Worm (Caenorhabditis elegans) whole organism, L2 larva: ENCODE data around the gene F49C12.4.
A peak's percentile ranks its signal among the peaks of the same experiment; 100 is the strongest.

ENCODE experiments used
- C34F6.9 ChIP-seq: fragments of 150-350 bp; optimal IDR thresholded peaks from 2 replicates; lab custom pipeline; 2014; ENCODE audit warnings: missing biosample characterization, missing genetic modification characterization
- F13H6.1 ChIP-seq: sonication (generic microtip); optimal IDR thresholded peaks from 2 replicates; lab custom pipeline; 2016; ENCODE audit warnings: missing genetic modification characterization, missing compliant biosample characterization
- R02D3.7 ChIP-seq: fragments of 150-350 bp; optimal IDR thresholded peaks from 2 replicates; lab custom pipeline; 2014; ENCODE audit warnings: missing biosample characterization, missing genetic modification characterization
- Y55F3AM.14 ChIP-seq: fragments of 200-800 bp; sonication (Bioruptor generic); optimal IDR thresholded peaks from 2 replicates; lab custom pipeline; 2018; ENCODE audit warnings: mild to moderate bottlenecking, missing genetic modification characterization, missing compliant biosample characterization
- ZK546.5 ChIP-seq: sonication (generic microtip); optimal IDR thresholded peaks from 2 replicates; lab custom pipeline; 2017; ENCODE audit warnings: missing biosample characterization, missing genetic modification characterization
- aly-2 ChIP-seq: fragments of 150-350 bp; optimal IDR thresholded peaks from 2 replicates; lab custom pipeline; 2014; ENCODE audit warnings: missing biosample characterization, missing genetic modification characterization
- ama-1 ChIP-seq: fragments of 150-350 bp; optimal IDR thresholded peaks from 2 replicates; lab custom pipeline; 2018; ENCODE audit warnings: inconsistent platforms
- ceh-82 ChIP-seq: fragments of 150-350 bp; optimal IDR thresholded peaks from 2 replicates; lab custom pipeline; 2014; ENCODE audit warnings: missing biosample characterization, missing genetic modification characterization
- crh-2 ChIP-seq: sonication (generic microtip); optimal IDR thresholded peaks from 2 replicates; lab custom pipeline; 2017; ENCODE audit warnings: missing biosample characterization, missing genetic modification characterization
- dmd-4 ChIP-seq: sonication (generic microtip); optimal IDR thresholded peaks from 2 replicates; lab custom pipeline; 2017; ENCODE audit warnings: missing biosample characterization, missing genetic modification characterization
- elt-1 ChIP-seq: fragments of 150-350 bp; optimal IDR thresholded peaks from 2 replicates; lab custom pipeline; 2014; ENCODE audit warnings: missing biosample characterization, missing genetic modification characterization
- fos-1 ChIP-seq: fragments of 150-350 bp; optimal IDR thresholded peaks from 2 replicates; lab custom pipeline; 2014; ENCODE audit warnings: missing biosample characterization, missing genetic modification characterization
- gmeb-1 ChIP-seq: fragments of 150-350 bp; optimal IDR thresholded peaks from 2 replicates; lab custom pipeline; 2014; ENCODE audit warnings: missing biosample characterization, missing genetic modification characterization
- lin-11 ChIP-seq: fragments of 150-350 bp; sonication (generic microtip); optimal IDR thresholded peaks from 2 replicates; lab custom pipeline; 2014; ENCODE audit warnings: missing biosample characterization, missing genetic modification characterization, inconsistent platforms, mixed read lengths
- lin-13 ChIP-seq: fragments of 150-350 bp; optimal IDR thresholded peaks from 2 replicates; lab custom pipeline; 2014; ENCODE audit warnings: missing biosample characterization, missing genetic modification reagents, missing genetic modification characterization
- lin-39 ChIP-seq: fragments of 150-350 bp; optimal IDR thresholded peaks from 2 replicates; lab custom pipeline; 2014; ENCODE audit warnings: missing biosample characterization, missing genetic modification reagents, missing genetic modification characterization
- lsy-2 ChIP-seq, 2 experiments: fragments of 150-350 bp in 1 of 2; sonication (generic microtip) in 1 of 2; optimal IDR thresholded peaks; 2 replicates each; lab custom pipeline; 2014 to 2017; ENCODE audit warnings: missing biosample characterization in 2 of 2, missing genetic modification characterization in 2 of 2
- mbf-1 ChIP-seq: sonication (generic microtip); optimal IDR thresholded peaks from 2 replicates; lab custom pipeline; 2017; ENCODE audit warnings: missing biosample characterization, missing genetic modification characterization
- mdl-1 ChIP-seq, 2 experiments: fragments of 150-350 bp in 1 of 2; sonication (generic microtip) in 1 of 2; optimal IDR thresholded peaks; 2 replicates each; lab custom pipeline; 2017; ENCODE audit warnings: missing biosample characterization in 2 of 2, missing genetic modification characterization in 2 of 2
- nhr-11 ChIP-seq: fragments of 150-350 bp; optimal IDR thresholded peaks from 2 replicates; lab custom pipeline; 2014; ENCODE audit warnings: missing biosample characterization, missing genetic modification characterization
- nhr-129 ChIP-seq: fragments of 150-350 bp; optimal IDR thresholded peaks from 2 replicates; lab custom pipeline; 2014; ENCODE audit warnings: missing biosample characterization, missing genetic modification characterization
- nhr-21 ChIP-seq: fragments of 150-350 bp; optimal IDR thresholded peaks from 2 replicates; lab custom pipeline; 2014; ENCODE audit warnings: missing biosample characterization, missing genetic modification characterization
- nhr-23 ChIP-seq: fragments of 150-350 bp; optimal IDR thresholded peaks from 2 replicates; lab custom pipeline; 2014; ENCODE audit warnings: missing biosample characterization, missing genetic modification reagents, missing genetic modification characterization
- nhr-237 ChIP-seq: fragments of 150-350 bp; optimal IDR thresholded peaks from 2 replicates; lab custom pipeline; 2014; ENCODE audit warnings: missing biosample characterization, missing genetic modification characterization
- nhr-6 ChIP-seq: fragments of 150-350 bp; optimal IDR thresholded peaks from 2 replicates; lab custom pipeline; 2014; ENCODE audit warnings: missing biosample characterization, missing genetic modification characterization
- nhr-77 ChIP-seq: fragments of 150-350 bp; optimal IDR thresholded peaks from 2 replicates; lab custom pipeline; 2014; ENCODE audit warnings: missing biosample characterization, missing genetic modification characterization
- peb-1 ChIP-seq: fragments of 150-350 bp; optimal IDR thresholded peaks from 2 replicates; lab custom pipeline; 2014; ENCODE audit warnings: missing biosample characterization, missing genetic modification characterization
- sem-4 ChIP-seq: fragments of 150-350 bp; optimal IDR thresholded peaks from 2 replicates; lab custom pipeline; 2014; ENCODE audit warnings: missing biosample characterization, missing genetic modification reagents, missing genetic modification characterization
- skn-1 ChIP-seq: sonication (generic microtip); optimal IDR thresholded peaks from 2 replicates; lab custom pipeline; 2017; ENCODE audit warnings: missing biosample characterization, missing genetic modification characterization
- sma-3 ChIP-seq: sonication (generic microtip); optimal IDR thresholded peaks from 2 replicates; lab custom pipeline; 2016; ENCODE audit warnings: missing genetic modification reagents, missing genetic modification characterization, missing compliant biosample characterization
- sma-9 ChIP-seq, 2 experiments: fragments of 150-350 bp in 1 of 2; sonication (generic microtip) in 1 of 2; optimal IDR thresholded peaks; 2 replicates each; lab custom pipeline; 2014 to 2016; ENCODE audit warnings: missing genetic modification characterization in 2 of 2, mild to moderate bottlenecking in 1 of 2, missing biosample characterization in 1 of 2, missing compliant biosample characterization in 1 of 2, missing genetic modification reagents in 1 of 2, moderate library complexity in 1 of 2
- unc-55 ChIP-seq: fragments of 150-350 bp; sonication (generic microtip); optimal IDR thresholded peaks from 3 replicates; lab custom pipeline; 2014; ENCODE audit warnings: missing biosample characterization, missing genetic modification reagents, missing genetic modification characterization
- unc-62 ChIP-seq: fragments of 150-350 bp; optimal IDR thresholded peaks from 2 replicates; lab custom pipeline; 2014; ENCODE audit warnings: missing biosample characterization, missing genetic modification reagents, missing genetic modification characterization
- zag-1 ChIP-seq: fragments of 150-350 bp; optimal IDR thresholded peaks from 2 replicates; lab custom pipeline; 2014; ENCODE audit warnings: missing biosample characterization, missing genetic modification characterization
- ztf-1 ChIP-seq: fragments of 200-800 bp; sonication (Bioruptor generic); conservative IDR thresholded peaks from 2 replicates; pipeline ENCODE4 v1.3.6; 2022; ENCODE audit warnings: missing genetic modification characterization, missing compliant biosample characterization
- ztf-11 ChIP-seq: sonication (generic microtip); optimal IDR thresholded peaks from 2 replicates; lab custom pipeline; 2017; ENCODE audit warnings: missing biosample characterization, missing genetic modification characterization
- ztf-4 ChIP-seq: fragments of 150-350 bp; optimal IDR thresholded peaks from 2 replicates; lab custom pipeline; 2014; ENCODE audit warnings: missing biosample characterization, missing genetic modification characterization

Gene F49C12.4

DNA sequence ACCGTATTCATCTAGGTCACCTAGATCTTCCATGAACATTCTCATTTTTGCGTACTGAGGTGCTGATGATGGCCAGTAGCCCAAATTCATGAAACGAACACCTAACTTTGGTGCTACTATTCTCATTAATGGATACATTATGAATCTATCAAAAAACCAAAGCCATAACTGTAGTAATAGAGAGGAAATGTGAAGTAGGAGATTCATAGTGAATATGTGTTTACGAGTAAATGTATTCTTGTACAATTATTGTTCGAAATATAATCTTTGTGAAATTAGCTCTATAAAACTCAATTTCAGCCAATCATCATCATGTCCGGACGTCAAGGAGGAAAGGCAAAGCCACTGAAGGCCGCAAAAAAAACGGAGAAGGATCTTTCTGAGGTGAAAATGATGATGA, 15.2 kb upstream of the F49C12.4 start, which contains the start of the genes F49C12.11 and nemt-1:
Gene F49C12.11 (plus strand): TSS at position 301 of the 400 bp plus-strand sequence.
Gene nemt-1 (minus strand): TSS at position 360 of the 400 bp plus-strand sequence.
- no peak for TF ChIP-seq C34F6.9 (tag; lab: Kevin White, UChicago)
- no peak for TF ChIP-seq Y55F3AM.14 (GFP tag; lab: Kevin White, UChicago)
- no peak for TF ChIP-seq lin-11
- no peak for TF ChIP-seq gmeb-1 (tag; lab: Kevin White, UChicago)
- no peak for TF ChIP-seq ztf-1 (GFP tag; lab: Robert Waterston, UW)
- TF ChIP-seq fos-1 (tag; lab: Kevin White, UChicago): no peak
- TF ChIP-seq skn-1 (tag; lab: Kevin White, UChicago): no peak
- no peak for TF ChIP-seq zag-1 (tag; lab: Kevin White, UChicago)
- TF ChIP-seq dmd-4 (tag; lab: Kevin White, UChicago): no peak
- no peak for TF ChIP-seq unc-62 (GFP tag; lab: Kevin White, UChicago)
- no peak for TF ChIP-seq nhr-77 (tag; lab: Kevin White, UChicago)
- TF ChIP-seq nhr-21 (tag; lab: Kevin White, UChicago): no peak
- no peak for TF ChIP-seq ama-1 (lab: Kevin White, UChicago)
- no peak for TF ChIP-seq nhr-237 (tag; lab: Kevin White, UChicago)

DNA sequence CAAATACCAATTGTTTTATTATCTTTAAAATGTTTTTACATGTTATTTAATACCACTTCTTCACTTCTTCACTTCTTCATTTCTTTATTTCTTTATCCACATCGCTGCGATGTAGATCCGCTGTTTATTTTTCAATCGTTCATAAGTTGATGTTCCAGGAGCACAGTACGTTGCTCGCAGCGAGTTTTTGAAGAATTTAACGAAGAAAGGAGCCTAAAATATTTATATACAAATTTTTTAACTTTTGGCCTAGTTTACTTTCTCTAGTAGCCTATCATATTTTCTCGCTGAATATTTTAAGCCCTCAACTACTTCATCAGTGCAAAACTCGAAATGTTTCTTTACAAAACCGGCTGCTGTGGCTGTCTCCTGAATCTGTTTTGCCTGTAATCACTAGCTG, 14.3 kb upstream of the F49C12.4 start:
- TF ChIP-seq ZK546.5 (tag; lab: Kevin White, UChicago): no peak
- TF ChIP-seq aly-2: no peak
- TF ChIP-seq F13H6.1 (tag; lab: Kevin White, UChicago): no peak
- TF ChIP-seq sma-9 (GFP tag; optimal IDR thresholded peaks at IDR 0.05; lab: Kevin White, UChicago): no peak
- TF ChIP-seq sma-9 (tag; optimal IDR thresholded peaks at IDR 0.05; lab: Kevin White, UChicago): no peak
- TF ChIP-seq nhr-21 (tag; lab: Kevin White, UChicago): no peak
- TF ChIP-seq nhr-77 (tag; lab: Kevin White, UChicago): no peak
- no peak for TF ChIP-seq nhr-129 (tag; lab: Kevin White, UChicago)
- TF ChIP-seq nhr-23 (tag; lab: Kevin White, UChicago): no peak
- no peak for TF ChIP-seq ama-1 (lab: Kevin White, UChicago)
- TF ChIP-seq skn-1 (tag; lab: Kevin White, UChicago): no peak
- TF ChIP-seq nhr-6 (tag; lab: Kevin White, UChicago): no peak
- TF ChIP-seq lin-11: no peak
- no peak for TF ChIP-seq lin-39 (tag; lab: Kevin White, UChicago)
- no peak for TF ChIP-seq crh-2
- no peak for TF ChIP-seq R02D3.7 (tag; lab: Kevin White, UChicago)
- TF ChIP-seq C34F6.9 (tag; lab: Kevin White, UChicago): no peak
- TF ChIP-seq sma-3: no peak
- no peak for TF ChIP-seq ztf-4 (tag; lab: Kevin White, UChicago)

ce11 chrIV:9316068-9316681, 12.3 kb upstream of the F49C12.4 start, which contains the start of the genes F49C12.9 and rpn-7:
F49C12.9 (minus strand) TSS chrIV:9316215.
rpn-7 (plus strand) TSS chrIV:9316631.
- no peak for TF ChIP-seq aly-2
- no peak for TF ChIP-seq ztf-11 (tag; lab: Kevin White, UChicago)
- TF ChIP-seq unc-55: peak; percentile 65
- TF ChIP-seq peb-1 (tag; lab: Kevin White, UChicago): no peak
- TF ChIP-seq elt-1: no peak
- TF ChIP-seq F13H6.1 (tag; lab: Kevin White, UChicago): no peak
- no peak for TF ChIP-seq ceh-82
- no peak for TF ChIP-seq ztf-4 (tag; lab: Kevin White, UChicago)
- peak; percentile 97 for TF ChIP-seq skn-1 (tag; lab: Kevin White, UChicago)
- TF ChIP-seq nhr-237 (tag; lab: Kevin White, UChicago): no peak
- no peak for TF ChIP-seq sem-4 (tag; lab: Kevin White, UChicago)
- TF ChIP-seq C34F6.9 (tag; lab: Kevin White, UChicago): peak; percentile 59
- TF ChIP-seq nhr-23 (tag; lab: Kevin White, UChicago): no peak
- TF ChIP-seq mdl-1 (tag; optimal IDR thresholded peaks at IDR 0.05; lab: Kevin White, UChicago): no peak
- TF ChIP-seq sma-3: peak; percentile 6
- TF ChIP-seq crh-2: peak; percentile 5
- TF ChIP-seq gmeb-1 (tag; lab: Kevin White, UChicago): peak; percentile 26
- TF ChIP-seq lin-11: peak; percentile 18
- no peak for TF ChIP-seq nhr-11 (tag; lab: Kevin White, UChicago)
- no peak for TF ChIP-seq lin-13
- TF ChIP-seq nhr-129 (tag; lab: Kevin White, UChicago): peak; percentile 61
- TF ChIP-seq mbf-1 (tag; lab: Kevin White, UChicago): no peak
- peak; percentile 11 for TF ChIP-seq fos-1 (tag; lab: Kevin White, UChicago)
- peak in 1 of 2 experiments; percentile 3 for TF ChIP-seq lsy-2 (tag; optimal IDR thresholded peaks at IDR 0.05; lab: Kevin White, UChicago)
